Worm (Caenorhabditis elegans) whole organism, L4/young adult: ENCODE results near the gene fbxb-112.

Experiments
- W03F9.2 ChIP-seq: fragments of 150-350 bp; optimal IDR thresholded peaks from 2 replicates; lab custom pipeline; 2014; ENCODE audit warnings: missing biosample characterization, missing genetic modification characterization
- dao-5 ChIP-seq: sonication (generic microtip); optimal IDR thresholded peaks from 2 replicates; lab custom pipeline; 2016; ENCODE audit warnings: missing genotype, missing genetic modification characterization, moderate library complexity, missing compliant biosample characterization
- him-1 ChIP-seq: sonication (generic microtip); optimal IDR thresholded peaks from 2 replicates; lab custom pipeline; 2016; ENCODE audit warnings: missing genotype, missing genetic modification reagents, missing genetic modification characterization, missing compliant biosample characterization

- no peak for TF ChIP-seq W03F9.2 (tag; lab: Kevin White, UChicago)
- no peak for TF ChIP-seq him-1 (tag; lab: Kevin White, UChicago)
- TF ChIP-seq dao-5 (tag; lab: Kevin White, UChicago) = no peak
Measured at ce11 chrII:3444280-3444679, 46.6 kb upstream of the fbxb-112 start, which contains the start of gene C16C8.4.
